Fruit fly (Drosophila melanogaster) whole organism, embryonic: ENCODE data around the gene side-IV.

ENCODE experiments used
- Asciz ChIP-seq: fragments of 200-800 bp; sonication (Bioruptor generic); optimal IDR thresholded peaks from 2 replicates; lab custom pipeline; 2017; ENCODE audit warnings: missing biosample characterization, mild to moderate bottlenecking, missing genetic modification characterization, missing genetic modification reagents
- Awh ChIP-seq: fragments of 200-800 bp; sonication (Bioruptor generic); IDR thresholded peaks from 2 replicates; pipeline ENCODE4, ENCODE4 v1.3.6; 2022; ENCODE audit warnings: missing biosample characterization, missing genetic modification characterization
- CG10321 ChIP-seq: fragments of 200-800 bp; sonication (Bioruptor generic); IDR thresholded peaks from 2 replicates; pipeline ENCODE4 v1.3.6; 2022; ENCODE audit warnings: missing biosample characterization, missing genetic modification characterization
- CG10979 ChIP-seq: fragments of 200-800 bp; sonication (Bioruptor generic); optimal IDR thresholded peaks from 2 replicates; lab custom pipeline; 2018; ENCODE audit warnings: missing biosample characterization, mild to moderate bottlenecking, missing genetic modification characterization, moderate library complexity
- CG12219 ChIP-seq: fragments of 200-800 bp; sonication (Bioruptor generic); optimal IDR thresholded peaks from 3 replicates; lab custom pipeline; 2018; ENCODE audit warnings: missing biosample characterization, mild to moderate bottlenecking, missing genetic modification characterization
- CG13894 ChIP-seq: fragments of 200-800 bp; sonication (Bioruptor generic); optimal IDR thresholded peaks from 3 replicates; lab custom pipeline; 2018; ENCODE audit warnings: missing biosample characterization, mild to moderate bottlenecking, missing genetic modification characterization, moderate library complexity
- CG14014 ChIP-seq: fragments of 200-800 bp; sonication (Bioruptor generic); IDR thresholded peaks from 2 replicates; pipeline ENCODE4 v1.3.6; 2022; ENCODE audit warnings: missing biosample characterization, missing genetic modification characterization
- CG14710 ChIP-seq: fragments of 200-800 bp; sonication (Bioruptor generic); optimal IDR thresholded peaks from 3 replicates; lab custom pipeline; 2019; ENCODE audit warnings: missing biosample characterization, mild to moderate bottlenecking, missing genetic modification characterization, moderate library complexity
- CG1602 ChIP-seq: fragments of 200-800 bp; sonication (Bioruptor generic); optimal IDR thresholded peaks from 3 replicates; lab custom pipeline; 2016; ENCODE audit warnings: missing biosample characterization, missing genetic modification characterization
- CG17359 ChIP-seq: fragments of 200-800 bp; sonication (Bioruptor generic); optimal IDR thresholded peaks from 3 replicates; lab custom pipeline; 2018; ENCODE audit warnings: missing biosample characterization, mild to moderate bottlenecking, missing genetic modification characterization, moderate library complexity
- CG17361 ChIP-seq: fragments of 200-800 bp; sonication (Bioruptor generic); IDR thresholded peaks from 3 replicates; pipeline ENCODE4 v1.3.6; 2022; ENCODE audit warnings: missing biosample characterization, missing genetic modification characterization
- CG3065 ChIP-seq: fragments of 200-800 bp; sonication (Bioruptor generic); optimal IDR thresholded peaks from 2 replicates; lab custom pipeline; 2016; ENCODE audit warnings: missing biosample characterization, missing genetic modification characterization
- CG31441 ChIP-seq: fragments of 200-800 bp; sonication (Bioruptor generic); IDR thresholded peaks from 2 replicates; pipeline ENCODE4 v1.3.6; 2022; ENCODE audit warnings: missing biosample characterization, missing genetic modification characterization
- CG32767 ChIP-seq: fragments of 200-800 bp; sonication (Bioruptor generic); IDR thresholded peaks from 2 replicates; pipeline ENCODE4 v1.3.6; 2022; ENCODE audit warnings: missing biosample characterization, missing genetic modification characterization
- CG3407 ChIP-seq: fragments of 200-800 bp; sonication (Bioruptor generic); optimal IDR thresholded peaks from 2 replicates; lab custom pipeline; 2018; ENCODE audit warnings: missing biosample characterization, mild to moderate bottlenecking, missing genetic modification characterization
- CG4404 ChIP-seq: fragments of 200-800 bp; sonication (Bioruptor generic); IDR thresholded peaks from 2 replicates; pipeline ENCODE4 v1.3.6; 2022; ENCODE audit warnings: missing biosample characterization, missing genetic modification characterization
- CG4617 ChIP-seq: fragments of 200-800 bp; sonication (Bioruptor generic); optimal IDR thresholded peaks from 3 replicates; lab custom pipeline; 2016; ENCODE audit warnings: missing biosample characterization, missing genetic modification characterization, borderline replicate concordance
- CG4730 ChIP-seq: fragments of 200-800 bp; sonication (Bioruptor generic); IDR thresholded peaks from 2 replicates; pipeline ENCODE4 v1.3.6; 2022; ENCODE audit warnings: missing biosample characterization, missing genetic modification characterization
- CG7745 ChIP-seq: fragments of 200-800 bp; sonication (Bioruptor generic); optimal IDR thresholded peaks from 2 replicates; lab custom pipeline; 2018; ENCODE audit warnings: missing biosample characterization, mild to moderate bottlenecking, missing genetic modification characterization, moderate library complexity
- CG8388 ChIP-seq: fragments of 200-800 bp; sonication (Bioruptor generic); optimal IDR thresholded peaks from 2 replicates; lab custom pipeline; 2019; ENCODE audit warnings: missing biosample characterization, mild to moderate bottlenecking, missing genetic modification characterization, moderate library complexity
- CG8765 ChIP-seq: fragments of 200-800 bp; sonication (Bioruptor generic); IDR thresholded peaks from 2 replicates; pipeline ENCODE4 v1.3.6; 2022; ENCODE audit warnings: missing biosample characterization, missing genetic modification characterization
- CG9609 ChIP-seq: fragments of 200-800 bp; sonication (Bioruptor generic); optimal IDR thresholded peaks from 3 replicates; lab custom pipeline; 2016; ENCODE audit warnings: missing biosample characterization, missing genetic modification characterization
- CG9727 ChIP-seq: fragments of 200-800 bp; sonication (Bioruptor generic); optimal IDR thresholded peaks from 3 replicates; lab custom pipeline; 2017; ENCODE audit warnings: missing biosample characterization, mild to moderate bottlenecking, missing genetic modification characterization
- Dfd ChIP-seq, 2 experiments: fragments of >200 bp; optimal IDR thresholded peaks; 2 replicates each; lab custom pipeline; 2017; ENCODE audit warnings: missing biosample characterization in 2 of 2, missing genetic modification characterization in 2 of 2
- Eip74EF ChIP-seq, 2 experiments: fragments of 200-800 bp in 1 of 2; fragments of >200 bp in 1 of 2; sonication (Bioruptor generic) in 1 of 2; optimal IDR thresholded peaks; 2 replicates each; lab custom pipeline; 2017 to 2019; ENCODE audit warnings: missing biosample characterization in 2 of 2, missing genetic modification characterization in 2 of 2, mild to moderate bottlenecking in 1 of 2, moderate library complexity in 1 of 2
- Fer1 ChIP-seq: fragments of 200-800 bp; sonication (Bioruptor generic); optimal IDR thresholded peaks from 2 replicates; lab custom pipeline; 2017; ENCODE audit warnings: missing biosample characterization, mild to moderate bottlenecking, missing genetic modification characterization
- Fer3 ChIP-seq: fragments of 200-800 bp; sonication (Bioruptor generic); optimal IDR thresholded peaks from 2 replicates; lab custom pipeline; 2018; ENCODE audit warnings: missing biosample characterization, mild to moderate bottlenecking, missing genetic modification characterization, moderate library complexity
- Nf-YC ChIP-seq: fragments of 200-800 bp; optimal IDR thresholded peaks from 3 replicates; lab custom pipeline; 2019; ENCODE audit warnings: missing biosample characterization, mild to moderate bottlenecking, missing genetic modification characterization, moderate library complexity
- Optix ChIP-seq: fragments of 200-800 bp; sonication (Bioruptor generic); IDR thresholded peaks from 3 replicates; pipeline ENCODE4 v1.3.6; 2022; ENCODE audit warnings: missing biosample characterization, missing genetic modification characterization
- Ptx1 ChIP-seq: fragments of 200-800 bp; sonication (Bioruptor generic); IDR thresholded peaks from 2 replicates; pipeline ENCODE4 v1.3.6; 2022; ENCODE audit warnings: missing biosample characterization, missing genetic modification characterization
- Spps ChIP-seq: fragments of 200-800 bp; sonication (Bioruptor generic); optimal IDR thresholded peaks from 2 replicates; lab custom pipeline; 2018; ENCODE audit warnings: missing biosample characterization, mild to moderate bottlenecking, missing genetic modification characterization
- cato ChIP-seq: fragments of 200-800 bp; sonication (Bioruptor generic); optimal IDR thresholded peaks from 2 replicates; lab custom pipeline; 2016; ENCODE audit warnings: missing biosample characterization, missing genetic modification characterization, borderline replicate concordance
- caup ChIP-seq: fragments of 200-800 bp; sonication (Bioruptor generic); optimal IDR thresholded peaks from 3 replicates; lab custom pipeline; 2017; ENCODE audit warnings: missing biosample characterization, mild to moderate bottlenecking, missing genetic modification characterization, moderate library complexity; ENCODE audit not compliant: severe bottlenecking
- chif ChIP-seq, 2 experiments: fragments of 200-800 bp; sonication (Bioruptor generic); optimal IDR thresholded peaks; 3 replicates each; lab custom pipeline; 2016; ENCODE audit warnings: missing biosample characterization in 2 of 2, missing genetic modification characterization in 2 of 2
- ci ChIP-seq: fragments of 200-800 bp; sonication (Bioruptor generic); IDR thresholded peaks from 3 replicates; pipeline ENCODE4 v1.3.6; 2022; ENCODE audit warnings: missing biosample characterization, missing genetic modification characterization
- ewg ChIP-seq: fragments of 200-800 bp; sonication (Bioruptor generic); optimal IDR thresholded peaks from 3 replicates; lab custom pipeline; 2017; ENCODE audit warnings: mild to moderate bottlenecking, missing biosample characterization, missing genetic modification reagents, missing genetic modification characterization
- gro ChIP-seq: fragments of 200-800 bp; sonication (Bioruptor generic); optimal IDR thresholded peaks from 2 replicates; lab custom pipeline; 2016; ENCODE audit warnings: missing biosample characterization, missing genetic modification characterization
- her ChIP-seq: fragments of 200-800 bp; sonication (Bioruptor generic); optimal IDR thresholded peaks from 2 replicates; lab custom pipeline; 2016; ENCODE audit warnings: missing biosample characterization, missing genetic modification characterization
- inv ChIP-seq: fragments of 200-800 bp; sonication (Bioruptor generic); IDR thresholded peaks from 2 replicates; pipeline ENCODE4 v1.3.6; 2022; ENCODE audit warnings: missing biosample characterization, missing genetic modification characterization; ENCODE audit not compliant: partially characterized antibody
- lab ChIP-seq: fragments of 200-800 bp; sonication (Bioruptor generic); optimal IDR thresholded peaks from 3 replicates; lab custom pipeline; 2017; ENCODE audit warnings: missing biosample characterization, missing genetic modification characterization, mild to moderate bottlenecking, moderate library complexity, missing genetic modification reagents
- nau ChIP-seq: fragments of 200-800 bp; sonication (Bioruptor generic); optimal IDR thresholded peaks from 3 replicates; lab custom pipeline; 2017; ENCODE audit warnings: missing biosample characterization, mild to moderate bottlenecking, missing genetic modification characterization, missing genetic modification reagents
- pho ChIP-seq: fragments of 200-800 bp; sonication (Bioruptor generic); optimal IDR thresholded peaks from 2 replicates; lab custom pipeline; 2016; ENCODE audit warnings: missing biosample characterization, missing genetic modification characterization
- pros ChIP-seq: fragments of 200-800 bp; sonication (Bioruptor generic); optimal IDR thresholded peaks from 3 replicates; lab custom pipeline; 2019; ENCODE audit warnings: missing biosample characterization, mild to moderate bottlenecking, missing genetic modification characterization, moderate library complexity
- rib ChIP-seq: fragments of 200-800 bp; sonication (Bioruptor generic); IDR thresholded peaks from 2 replicates; pipeline ENCODE4 v1.3.6; 2022; ENCODE audit warnings: missing biosample characterization, missing genetic modification characterization
- scrt ChIP-seq: fragments of 200-800 bp; sonication (Bioruptor generic); optimal IDR thresholded peaks from 2 replicates; lab custom pipeline; 2018; ENCODE audit warnings: missing biosample characterization, mild to moderate bottlenecking, missing genetic modification characterization, moderate library complexity
- seq ChIP-seq: fragments of 200-800 bp; sonication (Bioruptor generic); IDR thresholded peaks from 2 replicates; pipeline ENCODE4 v1.3.6; 2022; ENCODE audit warnings: missing biosample characterization, missing genetic modification characterization
- slou ChIP-seq: fragments of 200-800 bp; sonication (Bioruptor generic); optimal IDR thresholded peaks from 3 replicates; lab custom pipeline; 2016; ENCODE audit warnings: missing biosample characterization, missing genetic modification characterization
- unpg ChIP-seq: fragments of 200-800 bp; sonication (Bioruptor generic); optimal IDR thresholded peaks from 3 replicates; lab custom pipeline; 2018; ENCODE audit warnings: missing biosample characterization, mild to moderate bottlenecking, missing genetic modification characterization, moderate library complexity

The side-IV gene

DNA sequence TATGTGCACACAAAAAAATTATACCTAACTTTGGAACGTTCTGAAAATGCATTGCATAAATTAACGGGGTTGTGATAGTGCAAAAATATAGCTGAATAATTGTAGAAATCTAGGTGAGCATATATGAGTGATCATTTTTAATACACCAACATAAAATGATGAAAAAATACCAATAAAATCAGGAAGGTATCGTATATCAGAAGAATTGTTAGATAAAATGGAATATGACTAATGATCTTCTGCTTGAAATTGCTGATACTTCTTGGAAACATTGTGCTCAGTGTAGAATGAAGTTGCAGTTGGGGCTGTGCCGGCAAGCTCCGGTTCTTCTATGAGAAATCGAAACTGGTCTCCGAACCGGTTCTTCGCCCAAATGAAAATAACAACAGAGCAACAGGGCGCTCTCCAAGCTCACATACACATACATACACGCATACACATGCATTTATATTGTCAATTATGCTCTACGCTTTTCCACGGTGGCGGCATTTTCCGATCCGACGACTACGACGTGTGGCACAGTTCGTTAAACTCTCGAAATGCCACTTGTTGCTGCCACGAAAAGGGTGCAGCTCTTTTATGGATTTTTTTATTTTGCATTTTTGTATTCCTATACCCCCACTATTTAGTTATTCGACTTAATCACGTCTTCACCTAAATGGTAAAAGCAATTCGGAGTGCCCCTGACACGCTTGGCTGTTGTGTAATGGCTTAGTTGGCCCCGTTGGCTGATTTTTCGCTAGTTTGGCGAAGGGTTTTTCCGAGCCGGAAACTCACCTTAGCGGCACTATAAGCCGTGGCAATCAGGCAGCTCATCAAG lies 49.3 kb upstream of the side-IV start (continued):
- TF ChIP-seq CG9727 (GFP tag; lab: Kevin White, UChicago) (peak; percentile 91), seq (GFP tag; lab: Robert Waterston, UW) (peak; percentile 92), CG8388 (GFP tag; lab: Kevin White, UChicago) (peak; percentile 91), CG4730 (GFP tag; lab: Robert Waterston, UW) (peak; percentile 78), slou (peak; percentile 77), chif (GFP tag; optimal IDR thresholded peaks at IDR 0.05; lab: Kevin White, UChicago) (peak; percentile 69 to 90), Awh (peak; percentile 74), pho (GFP tag; lab: Kevin White, UChicago) (peak; percentile 85), unpg (GFP tag; lab: Kevin White, UChicago) (peak; percentile 92), CG8765 (no peak; the same call in 1 of the 2 replicates), nau (peak; percentile 76), Eip74EF (GFP tag; optimal IDR thresholded peaks at IDR 0.05; lab: Kevin White, UChicago) (peak in 1 of 2 experiments; percentile 92), CG14710 (tag; lab: Kevin White, UChicago) (peak; percentile 92), CG1602 (GFP tag; lab: Kevin White, UChicago) (peak; percentile 91), her (GFP tag; lab: Kevin White, UChicago) (peak; percentile 79), CG32767 (peak; percentile 86), CG31441 (GFP tag; lab: Robert Waterston, UW) (peak; percentile 90), Optix (no peak), ewg (peak; percentile 84), CG12219 (peak; percentile 88), Fer3 (tag; lab: Kevin White, UChicago) (peak; percentile 66), scrt (GFP tag; lab: Kevin White, UChicago) (peak; percentile 42), CG17359 (tag; lab: Kevin White, UChicago) (peak; percentile 82), Dfd (GFP tag; optimal IDR thresholded peaks at IDR 0.05; lab: Kevin White, UChicago) (no peak), Ptx1 (GFP tag; lab: Robert Waterston, UW) (peak; percentile 90), CG14014 (GFP tag; lab: Robert Waterston, UW) (peak; percentile 74; the same call in 1 of the 2 replicates), Nf-YC (peak; percentile 74), pros (GFP tag; lab: Kevin White, UChicago) (peak; percentile 33), CG10321 (peak; percentile 56; the same call in 1 of the 2 replicates), CG9609 (GFP tag; lab: Kevin White, UChicago) (peak; percentile 88), Asciz (GFP tag; lab: Kevin White, UChicago) (peak; percentile 84), CG13894 (tag; lab: Kevin White, UChicago) (no peak), lab (GFP tag; lab: Kevin White, UChicago) (peak; percentile 88), Spps (tag; lab: Kevin White, UChicago) (peak; percentile 78), cato (peak; percentile 77), gro (GFP tag; lab: Kevin White, UChicago) (peak; percentile 55), CG4617 (GFP tag; lab: Kevin White, UChicago) (peak; percentile 75), CG17361 (peak; percentile 96), rib (GFP tag; lab: Robert Waterston, UW) (peak; percentile 77), CG3407 (peak; percentile 75), CG4404 (GFP tag; lab: Robert Waterston, UW) (peak; percentile 80), Fer1 (GFP tag; lab: Kevin White, UChicago) (peak; percentile 82), CG7745 (no peak), CG3065 (GFP tag; lab: Kevin White, UChicago) (peak; percentile 71), caup (GFP tag; lab: Kevin White, UChicago) (peak; percentile 84), CG10979 (tag; lab: Kevin White, UChicago) (peak; percentile 93), inv (GFP tag; lab: Robert Waterston, UW) (no peak), ci (GFP tag; lab: Robert Waterston, UW) (peak; percentile 87)
